Worm (Caenorhabditis elegans) whole organism, L3 larva: ENCODE measurements around the gene btb-7.

Experiments used
- R02D3.7 ChIP-seq: fragments of 150-350 bp; optimal IDR thresholded peaks from 2 replicates; lab custom pipeline; 2014; ENCODE audit warnings: missing biosample characterization, missing genetic modification characterization
- ZK546.5 ChIP-seq: sonication (generic microtip); optimal IDR thresholded peaks from 2 replicates; lab custom pipeline; 2017; ENCODE audit warnings: missing biosample characterization, missing genetic modification characterization
- aly-2 ChIP-seq: fragments of 150-350 bp; optimal IDR thresholded peaks from 2 replicates; lab custom pipeline; 2014; ENCODE audit warnings: missing biosample characterization, missing genetic modification characterization
- ama-1 ChIP-seq: fragments of 150-350 bp; optimal IDR thresholded peaks from 2 replicates; lab custom pipeline; 2018
- ceh-16 ChIP-seq: sonication (generic microtip); optimal IDR thresholded peaks from 2 replicates; lab custom pipeline; 2017; ENCODE audit warnings: missing biosample characterization, missing genetic modification characterization
- ceh-28 ChIP-seq: fragments of 150-350 bp; optimal IDR thresholded peaks from 2 replicates; lab custom pipeline; 2014; ENCODE audit warnings: missing biosample characterization, missing genetic modification reagents, missing genetic modification characterization
- ceh-82 ChIP-seq: fragments of 150-350 bp; optimal IDR thresholded peaks from 2 replicates; lab custom pipeline; 2014; ENCODE audit warnings: missing biosample characterization, missing genetic modification characterization
- ceh-9 ChIP-seq: sonication (generic microtip); optimal IDR thresholded peaks from 2 replicates; lab custom pipeline; 2018; ENCODE audit warnings: missing biosample characterization, missing genetic modification characterization
- daf-12 ChIP-seq: fragments of 150-350 bp; optimal IDR thresholded peaks from 2 replicates; lab custom pipeline; 2014; ENCODE audit warnings: missing biosample characterization, missing genetic modification reagents, missing genetic modification characterization
- egl-27 ChIP-seq: sonication (generic microtip); optimal IDR thresholded peaks from 4 replicates; lab custom pipeline; 2017; ENCODE audit warnings: missing biosample characterization, missing genetic modification reagents, missing genetic modification characterization
- elt-3 ChIP-seq, 3 experiments: fragments of 150-350 bp in 1 of 3; sonication (generic microtip) in 2 of 3; optimal IDR thresholded peaks; 2 replicates in 2 of 3; 4 replicates in 1 of 3; lab custom pipeline; 2014 to 2017; ENCODE audit warnings: missing biosample characterization in 3 of 3, missing genetic modification characterization in 3 of 3
- eor-1 ChIP-seq, 2 experiments: fragments of 150-350 bp; optimal IDR thresholded peaks; 2 replicates each; lab custom pipeline; 2014 to 2018; ENCODE audit warnings: missing biosample characterization in 2 of 2, missing genetic modification characterization in 2 of 2
- fkh-10 ChIP-seq: sonication (generic microtip); optimal IDR thresholded peaks from 2 replicates; lab custom pipeline; 2017; ENCODE audit warnings: missing biosample characterization, missing genetic modification reagents, missing genetic modification characterization
- fkh-2 ChIP-seq: fragments of 150-350 bp; optimal IDR thresholded peaks from 2 replicates; lab custom pipeline; 2014; ENCODE audit warnings: missing biosample characterization, missing genetic modification reagents, missing genetic modification characterization
- fos-1 ChIP-seq: fragments of 150-350 bp; optimal IDR thresholded peaks from 2 replicates; lab custom pipeline; 2014; ENCODE audit warnings: missing biosample characterization, missing genetic modification characterization
- jun-1 ChIP-seq: fragments of 150-350 bp; optimal IDR thresholded peaks from 2 replicates; lab custom pipeline; 2014; ENCODE audit warnings: missing biosample characterization, missing genetic modification reagents, missing genetic modification characterization
- lin-15B ChIP-seq: fragments of 150-350 bp; optimal IDR thresholded peaks from 2 replicates; lab custom pipeline; 2014; ENCODE audit warnings: missing biosample characterization, missing genetic modification characterization
- lsy-12 ChIP-seq: sonication (generic microtip); optimal IDR thresholded peaks from 2 replicates; lab custom pipeline; 2016; ENCODE audit warnings: mild to moderate bottlenecking, missing genetic modification characterization, missing compliant biosample characterization
- mdl-1 ChIP-seq: fragments of 150-350 bp; optimal IDR thresholded peaks from 2 replicates; lab custom pipeline; 2014; ENCODE audit warnings: missing biosample characterization, missing genetic modification characterization
- mml-1 ChIP-seq: fragments of 150-350 bp; sonication (generic microtip); optimal IDR thresholded peaks from 3 replicates; lab custom pipeline; 2014; ENCODE audit warnings: missing biosample characterization, missing genetic modification characterization
- nfya-1 ChIP-seq: sonication (generic microtip); optimal IDR thresholded peaks from 2 replicates; lab custom pipeline; 2017; ENCODE audit warnings: missing genetic modification characterization, mild to moderate bottlenecking, missing compliant biosample characterization, antibody characterized with exemption, moderate library complexity; ENCODE audit not compliant: insufficient read depth
- nhr-11 ChIP-seq: fragments of 150-350 bp; optimal IDR thresholded peaks from 2 replicates; lab custom pipeline; 2014; ENCODE audit warnings: missing biosample characterization, missing genetic modification characterization
- nhr-23 ChIP-seq: fragments of 150-350 bp; optimal IDR thresholded peaks from 2 replicates; lab custom pipeline; 2014; ENCODE audit warnings: missing biosample characterization, missing genetic modification reagents, missing genetic modification characterization
- nhr-25 ChIP-seq: sonication (generic microtip); optimal IDR thresholded peaks from 2 replicates; lab custom pipeline; 2017; ENCODE audit warnings: missing biosample characterization, missing genetic modification characterization
- nhr-43 ChIP-seq: sonication (generic microtip); optimal IDR thresholded peaks from 2 replicates; lab custom pipeline; 2016; ENCODE audit warnings: mild to moderate bottlenecking, missing genetic modification characterization, missing compliant biosample characterization; ENCODE audit not compliant: poor library complexity, severe bottlenecking
- nhr-67 ChIP-seq: fragments of 150-350 bp; optimal IDR thresholded peaks from 2 replicates; lab custom pipeline; 2014; ENCODE audit warnings: missing biosample characterization, missing genetic modification characterization
- nhr-77 ChIP-seq: fragments of 150-350 bp; optimal IDR thresholded peaks from 2 replicates; lab custom pipeline; 2014; ENCODE audit warnings: missing biosample characterization, missing genetic modification characterization
- sea-2 ChIP-seq: fragments of 150-350 bp; sonication (generic microtip); optimal IDR thresholded peaks from 4 replicates; lab custom pipeline; 2014; ENCODE audit warnings: missing biosample characterization, missing genetic modification reagents, missing genetic modification characterization
- snpc-4 ChIP-seq: fragments of 150-350 bp; optimal IDR thresholded peaks from 2 replicates; lab custom pipeline; 2014; ENCODE audit warnings: missing biosample characterization, missing genetic modification characterization
- tbx-2 ChIP-seq: sonication (generic microtip); optimal IDR thresholded peaks from 2 replicates; lab custom pipeline; 2016; ENCODE audit warnings: mild to moderate bottlenecking, missing genetic modification characterization, missing compliant biosample characterization
- unc-62 ChIP-seq: fragments of 150-350 bp; sonication (generic microtip); optimal IDR thresholded peaks from 4 replicates; lab custom pipeline; 2014; ENCODE audit warnings: missing biosample characterization, missing genetic modification reagents, missing genetic modification characterization
- ztf-11 ChIP-seq: fragments of 150-350 bp; optimal IDR thresholded peaks from 2 replicates; lab custom pipeline; 2014; ENCODE audit warnings: missing biosample characterization, missing genetic modification characterization
- ztf-4 ChIP-seq: fragments of 150-350 bp; optimal IDR thresholded peaks from 2 replicates; lab custom pipeline; 2014; ENCODE audit warnings: missing biosample characterization, missing genetic modification characterization

Gene btb-7

DNA sequence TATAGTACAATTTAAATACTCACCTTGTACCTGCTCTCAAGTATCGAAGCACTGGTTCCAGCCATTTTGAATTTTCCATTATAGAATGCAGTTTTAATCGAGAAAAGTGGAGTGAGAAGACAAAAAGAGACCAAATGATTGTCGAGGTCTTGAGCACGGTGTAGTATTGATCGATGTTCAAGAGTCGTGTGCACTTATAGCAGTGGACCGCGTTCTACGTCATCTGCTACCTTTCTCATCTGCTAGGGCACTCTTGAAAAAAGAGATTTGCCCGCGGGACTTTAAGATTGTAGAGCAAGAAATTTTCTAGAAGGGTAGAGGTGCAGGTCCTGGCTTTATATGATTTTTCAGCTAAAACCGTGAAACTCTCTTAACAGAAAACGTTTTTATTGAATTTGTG, 20.2 kb upstream of the btb-7 start, which contains the start of gene fbxc-21:
TSS of gene fbxc-21 (minus strand) at position 101 of the 400 bp plus-strand sequence.
- TF ChIP-seq nfya-1 (tag; lab: Kevin White, UChicago) (no peak), lin-15B (no peak), ZK546.5 (no peak), unc-62 (GFP tag; lab: Kevin White, UChicago) (no peak), ama-1 (lab: Kevin White, UChicago) (no peak), elt-3 (tag; optimal IDR thresholded peaks at IDR 0.05; lab: Kevin White, UChicago) (no peak), nhr-77 (tag; lab: Kevin White, UChicago) (no peak), ceh-82 (tag; lab: Kevin White, UChicago) (no peak)

ce11 chrII:1694530-1694929, 18.5 kb upstream of the btb-7 start, which contains the start of gene fbxc-26:
TSS of gene fbxc-26 (minus strand) at chrII:1694630.
- TF ChIP-seq lsy-12, result no peak
- no peak for TF ChIP-seq daf-12
- TF ChIP-seq tbx-2 (tag; lab: Kevin White, UChicago), result no peak
- TF ChIP-seq ztf-4, result no peak
- TF ChIP-seq egl-27 (tag; lab: Kevin White, UChicago), result no peak
- TF ChIP-seq ceh-16 (tag; lab: Kevin White, UChicago), result no peak
- no peak for TF ChIP-seq jun-1 (tag; lab: Kevin White, UChicago)
- TF ChIP-seq nhr-25, result no peak
- TF ChIP-seq nhr-67 (tag; lab: Kevin White, UChicago), result no peak
- no peak for TF ChIP-seq ama-1 (lab: Kevin White, UChicago)
- no peak for TF ChIP-seq nhr-77 (tag; lab: Kevin White, UChicago)
- TF ChIP-seq ceh-9, result no peak
- TF ChIP-seq, all 47 proteins: peak for 0

DNA sequence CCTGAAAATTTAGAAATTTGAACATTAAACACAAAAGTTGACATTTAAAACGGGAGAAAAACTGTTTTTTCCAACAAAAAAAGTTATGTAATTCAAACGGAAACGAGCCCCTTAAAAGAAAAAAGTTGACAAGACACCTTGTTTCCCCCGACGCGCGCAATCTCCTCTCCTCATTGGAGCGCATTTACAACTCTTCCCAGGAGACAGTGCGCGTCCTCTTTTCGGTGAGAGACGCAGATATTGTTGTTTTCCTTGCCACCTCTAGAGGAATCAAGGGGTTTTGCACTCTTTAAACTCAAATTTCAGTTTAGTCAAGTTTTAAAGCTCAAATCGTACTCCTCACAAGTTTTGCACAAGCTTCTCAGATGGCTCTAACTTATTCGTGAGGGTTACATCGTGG, 17.2 kb upstream of the btb-7 start, which contains the start of gene F58E1.13:
TSS of gene F58E1.13 (minus strand) at position 12 of the 400 bp plus-strand sequence.
- TF ChIP-seq jun-1 (tag; lab: Kevin White, UChicago), result no peak
- no peak for TF ChIP-seq sea-2 (GFP tag; lab: Kevin White, UChicago)
- no peak for TF ChIP-seq mml-1 (tag; lab: Kevin White, UChicago)
- TF ChIP-seq nhr-77 (tag; lab: Kevin White, UChicago), result no peak
- no peak for TF ChIP-seq nhr-43 (tag; lab: Kevin White, UChicago)
- no peak for TF ChIP-seq aly-2
- no peak for TF ChIP-seq ZK546.5
- no peak for TF ChIP-seq ztf-4
- TF ChIP-seq ztf-11 (tag; lab: Kevin White, UChicago), result no peak
- no peak for TF ChIP-seq fkh-2 (tag; lab: Kevin White, UChicago)
- TF ChIP-seq nhr-23 (tag; lab: Kevin White, UChicago), result no peak
- TF ChIP-seq egl-27 (tag; lab: Kevin White, UChicago), result no peak

DNA sequence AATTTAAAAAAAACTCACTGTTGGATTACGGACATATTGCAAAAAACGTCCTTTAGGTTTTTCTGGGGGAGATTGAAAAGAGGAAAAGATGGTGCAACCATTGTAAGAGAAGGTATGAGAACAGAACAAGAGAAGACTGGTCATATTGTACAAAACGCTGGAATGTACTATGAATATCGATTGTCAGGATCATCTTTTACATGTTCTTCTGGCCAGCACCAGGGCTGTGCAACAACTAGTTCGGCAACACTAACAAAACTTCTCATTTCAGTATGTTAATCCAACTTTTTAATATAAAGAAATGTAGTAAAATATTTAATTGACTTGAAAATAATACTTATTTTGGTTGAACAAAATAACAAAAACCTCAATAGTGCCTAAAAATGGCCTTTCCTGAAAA, 9.7 kb upstream of the btb-7 start, which contains the start of gene fbxb-47:
TSS of gene fbxb-47 (minus strand) at position 101 of the 400 bp plus-strand sequence.
- TF ChIP-seq fkh-10 (no peak), eor-1 (tag; optimal IDR thresholded peaks at IDR 0.05; lab: Kevin White, UChicago) (no peak), ceh-28 (no peak), mdl-1 (no peak), nhr-11 (tag; lab: Kevin White, UChicago) (no peak), tbx-2 (tag; lab: Kevin White, UChicago) (no peak), R02D3.7 (no peak), lin-15B (no peak), mml-1 (tag; lab: Kevin White, UChicago) (no peak), ceh-16 (tag; lab: Kevin White, UChicago) (no peak)
- TF ChIP-seq, all 47 proteins: peak for 0

DNA sequence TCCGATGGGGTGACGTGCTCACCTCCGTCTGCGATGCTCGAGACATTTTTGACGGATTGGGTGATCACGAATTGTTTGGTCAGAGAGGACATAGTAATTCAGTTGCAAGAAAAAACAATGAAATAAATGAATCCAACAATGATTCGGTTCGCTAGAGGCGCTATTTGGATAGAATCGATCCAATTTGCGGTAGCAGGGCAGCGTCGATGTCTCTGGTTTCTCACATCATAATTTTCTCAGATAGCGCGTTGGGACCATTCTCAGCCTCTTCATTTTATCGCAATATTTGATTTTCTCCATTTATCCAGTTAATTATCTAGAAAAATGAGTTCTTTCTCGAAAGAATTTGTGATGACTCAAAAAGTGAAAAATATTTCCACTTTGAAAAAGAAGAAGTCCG, 6.7 kb upstream of the btb-7 start, which contains the start of gene sdz-18:
TSS of gene sdz-18 (minus strand) at position 101 of the 400 bp plus-strand sequence.
- no peak for TF ChIP-seq mml-1 (tag; lab: Kevin White, UChicago)
- no peak for TF ChIP-seq nhr-11 (tag; lab: Kevin White, UChicago)
- TF ChIP-seq snpc-4 (tag; lab: Kevin White, UChicago), result no peak
- TF ChIP-seq R02D3.7, result no peak
- TF ChIP-seq lin-15B, result no peak
- TF ChIP-seq ceh-9, result no peak
- no peak for TF ChIP-seq ztf-11 (tag; lab: Kevin White, UChicago)
- no peak for TF ChIP-seq sea-2 (GFP tag; lab: Kevin White, UChicago)
- no peak for TF ChIP-seq fos-1 (tag; lab: Kevin White, UChicago)
